Fruit fly (Drosophila melanogaster) whole organism, embryonic: ENCODE measurements around the gene HDAC4.

ENCODE experiments used
- Awh ChIP-seq: fragments of 200-800 bp; sonication (Bioruptor generic); IDR thresholded peaks from 2 replicates; pipeline ENCODE4, ENCODE4 v1.3.6; 2022; ENCODE audit warnings: missing biosample characterization, missing genetic modification characterization
- CG10147 ChIP-seq: fragments of 200-800 bp; sonication (Bioruptor generic); optimal IDR thresholded peaks from 2 replicates; lab custom pipeline; 2019; ENCODE audit warnings: missing biosample characterization, mild to moderate bottlenecking, missing genetic modification characterization, moderate library complexity
- CG10209 ChIP-seq: fragments of 200-800 bp; sonication (Bioruptor generic); optimal IDR thresholded peaks from 3 replicates; lab custom pipeline; 2017; ENCODE audit warnings: missing biosample characterization, mild to moderate bottlenecking, missing genetic modification characterization, missing genetic modification reagents
- CG11696 ChIP-seq: fragments of 200-800 bp; sonication (Bioruptor generic); IDR thresholded peaks from 2 replicates; pipeline ENCODE4 v1.3.6; 2022; ENCODE audit warnings: missing biosample characterization, missing genetic modification characterization
- CG11723 ChIP-seq: fragments of 200-800 bp; sonication (Bioruptor generic); optimal IDR thresholded peaks from 2 replicates; lab custom pipeline; 2017; ENCODE audit warnings: missing biosample characterization, mild to moderate bottlenecking, missing genetic modification characterization
- CG12236 ChIP-seq: fragments of 200-800 bp; sonication (Bioruptor generic); optimal IDR thresholded peaks from 2 replicates; lab custom pipeline; 2016; ENCODE audit warnings: missing biosample characterization, missing genetic modification characterization
- CG13296 ChIP-seq: fragments of 200-800 bp; sonication (Bioruptor generic); optimal IDR thresholded peaks from 3 replicates; lab custom pipeline; 2018; ENCODE audit warnings: missing biosample characterization, mild to moderate bottlenecking, missing genetic modification characterization
- CG13424 ChIP-seq: fragments of 200-800 bp; sonication (Bioruptor generic); optimal IDR thresholded peaks from 2 replicates; lab custom pipeline; 2019; ENCODE audit warnings: missing biosample characterization, mild to moderate bottlenecking, missing genetic modification characterization, moderate library complexity
- CG14667 ChIP-seq: fragments of 200-800 bp; sonication (Bioruptor generic); IDR thresholded peaks from 2 replicates; pipeline ENCODE4 v1.3.6; 2022; ENCODE audit warnings: missing biosample characterization, missing genetic modification characterization
- CG15073 ChIP-seq: fragments of 200-800 bp; sonication (Bioruptor generic); optimal IDR thresholded peaks from 2 replicates; lab custom pipeline; 2016; ENCODE audit warnings: missing biosample characterization, missing genetic modification characterization
- CG16815 ChIP-seq: fragments of 200-800 bp; sonication (Bioruptor generic); optimal IDR thresholded peaks from 3 replicates; lab custom pipeline; 2017; ENCODE audit warnings: missing biosample characterization, mild to moderate bottlenecking, missing genetic modification characterization
- CG17829 ChIP-seq: fragments of 200-800 bp; optimal IDR thresholded peaks from 2 replicates; lab custom pipeline; 2019; ENCODE audit warnings: missing biosample characterization, mild to moderate bottlenecking, missing genetic modification characterization, moderate library complexity
- CG31441 ChIP-seq: fragments of 200-800 bp; sonication (Bioruptor generic); IDR thresholded peaks from 2 replicates; pipeline ENCODE4 v1.3.6; 2022; ENCODE audit warnings: missing biosample characterization, missing genetic modification characterization
- CG34376 ChIP-seq: fragments of 200-800 bp; sonication (Bioruptor generic); optimal IDR thresholded peaks from 2 replicates; lab custom pipeline; 2018; ENCODE audit warnings: missing biosample characterization, mild to moderate bottlenecking, missing genetic modification characterization
- CG42726 ChIP-seq: fragments of 200-800 bp; sonication (Bioruptor generic); IDR thresholded peaks from 2 replicates; pipeline ENCODE4 v1.3.6; 2022; ENCODE audit warnings: missing biosample characterization, missing genetic modification characterization; ENCODE audit not compliant: partially characterized antibody
- CG7963 ChIP-seq: fragments of 200-800 bp; sonication (Bioruptor generic); IDR thresholded peaks from 3 replicates; pipeline ENCODE4 v1.3.6; 2022; ENCODE audit warnings: missing biosample characterization, missing genetic modification characterization; ENCODE audit not compliant: partially characterized antibody
- CG9876 ChIP-seq: fragments of 200-800 bp; sonication (Bioruptor generic); optimal IDR thresholded peaks from 2 replicates; lab custom pipeline; 2016; ENCODE audit warnings: missing biosample characterization, missing genetic modification characterization
- CrebB ChIP-seq: fragments of 200-800 bp; sonication (Bioruptor generic); optimal IDR thresholded peaks from 3 replicates; lab custom pipeline; 2018; ENCODE audit warnings: missing biosample characterization, mild to moderate bottlenecking, missing genetic modification characterization
- Dad ChIP-seq: fragments of 200-800 bp; sonication (Bioruptor generic); optimal IDR thresholded peaks from 3 replicates; lab custom pipeline; 2016; ENCODE audit warnings: missing biosample characterization, missing genetic modification characterization
- Dbx ChIP-seq: fragments of 200-800 bp; sonication (Bioruptor generic); IDR thresholded peaks from 3 replicates; pipeline ENCODE4 v1.3.6; 2022; ENCODE audit warnings: missing biosample characterization, missing genetic modification characterization
- Deaf1 ChIP-seq: fragments of 200-800 bp; optimal IDR thresholded peaks from 3 replicates; lab custom pipeline; 2019; ENCODE audit warnings: missing biosample characterization, mild to moderate bottlenecking, missing genetic modification characterization, moderate library complexity
- Doc3 ChIP-seq: fragments of 200-800 bp; sonication (Bioruptor generic); IDR thresholded peaks from 3 replicates; pipeline ENCODE4 v1.3.6; 2022; ENCODE audit warnings: missing biosample characterization, missing genetic modification characterization; ENCODE audit not compliant: partially characterized antibody
- ERR ChIP-seq: fragments of 200-800 bp; sonication (Bioruptor generic); optimal IDR thresholded peaks from 2 replicates; lab custom pipeline; 2016; ENCODE audit warnings: missing biosample characterization, missing genetic modification characterization
- MBD-R2 ChIP-seq: fragments of 200-800 bp; sonication (Bioruptor generic); IDR thresholded peaks from 2 replicates; pipeline ENCODE4 v1.3.6; 2022; ENCODE audit warnings: missing biosample characterization, missing genetic modification characterization
- Rfx ChIP-seq: fragments of 200-800 bp; sonication (Bioruptor generic); IDR thresholded peaks from 2 replicates; pipeline ENCODE4 v1.3.6; 2022; ENCODE audit warnings: missing biosample characterization, missing genetic modification characterization
- Sox100B ChIP-seq: fragments of 200-800 bp; sonication (Bioruptor generic); optimal IDR thresholded peaks from 3 replicates; lab custom pipeline; 2018; ENCODE audit warnings: missing biosample characterization, mild to moderate bottlenecking, missing genetic modification characterization
- Tbp ChIP-seq: fragments of >200 bp; optimal IDR thresholded peaks from 2 replicates; lab custom pipeline; 2018; ENCODE audit warnings: missing biosample characterization, missing genetic modification characterization
- Trl ChIP-seq, 3 experiments: fragments of >200 bp in 2 of 3; fragments of 200-800 bp in 1 of 3; sonication (Bioruptor generic) in 1 of 3; optimal IDR thresholded peaks; 2 replicates in 1 of 3; 3 replicates in 2 of 3; lab custom pipeline; 2016 to 2017; ENCODE audit warnings: missing biosample characterization in 1 of 3, missing genetic modification characterization in 1 of 3
- aop ChIP-seq: fragments of 200-800 bp; sonication (Bioruptor generic); IDR thresholded peaks from 2 replicates; pipeline ENCODE4 v1.3.6; 2022; ENCODE audit warnings: missing biosample characterization, missing genetic modification characterization
- ato ChIP-seq: fragments of 200-800 bp; sonication (Bioruptor generic); IDR thresholded peaks from 2 replicates; pipeline ENCODE4 v1.3.6; 2022; ENCODE audit warnings: missing biosample characterization, missing genetic modification characterization; ENCODE audit not compliant: partially characterized antibody
- chinmo ChIP-seq: fragments of 200-800 bp; sonication (Bioruptor generic); IDR thresholded peaks from 4 replicates; pipeline ENCODE4 v1.3.6; 2022; ENCODE audit warnings: missing biosample characterization, missing genetic modification characterization; ENCODE audit not compliant: partially characterized antibody
- dan ChIP-seq: fragments of 200-800 bp; sonication (Bioruptor generic); IDR thresholded peaks from 2 replicates; pipeline ENCODE4 v1.3.6; 2022; ENCODE audit warnings: missing biosample characterization, missing genetic modification characterization
- dmrt11E ChIP-seq: fragments of 200-800 bp; sonication (Bioruptor generic); optimal IDR thresholded peaks from 3 replicates; lab custom pipeline; 2018; ENCODE audit warnings: missing biosample characterization, mild to moderate bottlenecking, missing genetic modification characterization, moderate library complexity
- dysf ChIP-seq: fragments of 200-800 bp; sonication (Bioruptor generic); IDR thresholded peaks from 3 replicates; pipeline ENCODE4 v1.3.6; 2022; ENCODE audit warnings: missing biosample characterization, missing genetic modification characterization
- emc ChIP-seq: fragments of 200-800 bp; sonication (Bioruptor generic); optimal IDR thresholded peaks from 2 replicates; lab custom pipeline; 2016; ENCODE audit warnings: missing biosample characterization, missing genetic modification characterization
- esg ChIP-seq: fragments of 200-800 bp; sonication (Bioruptor generic); conservative IDR thresholded peaks from 2 replicates; pipeline ENCODE4 v1.3.6; 2022; ENCODE audit warnings: missing biosample characterization, missing genetic modification characterization
- eve ChIP-seq, 2 experiments: fragments of >200 bp; optimal IDR thresholded peaks; 2 replicates each; lab custom pipeline; 2017; ENCODE audit warnings: missing biosample characterization in 2 of 2, missing genetic modification characterization in 2 of 2
- hbn ChIP-seq: fragments of 200-800 bp; sonication (Bioruptor generic); IDR thresholded peaks from 2 replicates; pipeline ENCODE4 v1.3.6; 2022; ENCODE audit warnings: missing biosample characterization, missing genetic modification characterization; ENCODE audit not compliant: partially characterized antibody
- her ChIP-seq: fragments of 200-800 bp; sonication (Bioruptor generic); optimal IDR thresholded peaks from 2 replicates; lab custom pipeline; 2016; ENCODE audit warnings: missing biosample characterization, missing genetic modification characterization
- hkb ChIP-seq, 2 experiments: fragments of 200-800 bp in 1 of 2; fragments of >200 bp in 1 of 2; sonication (Bioruptor generic) in 1 of 2; IDR thresholded peaks in 1 of 2; optimal IDR thresholded peaks in 1 of 2; 2 replicates each; pipeline versions ENCODE4 v1.3.6 to Lab custom; 2017 to 2022; ENCODE audit warnings: missing biosample characterization in 1 of 2, missing genetic modification characterization in 1 of 2
- nom ChIP-seq: fragments of 200-800 bp; sonication (Bioruptor generic); optimal IDR thresholded peaks from 2 replicates; lab custom pipeline; 2017; ENCODE audit warnings: missing biosample characterization, missing genetic modification characterization, mild to moderate bottlenecking, moderate library complexity, missing genetic modification reagents
- org-1 ChIP-seq: fragments of 200-800 bp; sonication (Bioruptor generic); optimal IDR thresholded peaks from 2 replicates; lab custom pipeline; 2017; ENCODE audit warnings: missing biosample characterization, missing genetic modification characterization
- pfk ChIP-seq: fragments of 200-800 bp; sonication (Bioruptor generic); optimal IDR thresholded peaks from 2 replicates; lab custom pipeline; 2018; ENCODE audit warnings: missing biosample characterization, mild to moderate bottlenecking, missing genetic modification characterization, moderate library complexity
- rib ChIP-seq: fragments of 200-800 bp; sonication (Bioruptor generic); IDR thresholded peaks from 2 replicates; pipeline ENCODE4 v1.3.6; 2022; ENCODE audit warnings: missing biosample characterization, missing genetic modification characterization
- sens-2 ChIP-seq: fragments of 200-800 bp; sonication (Bioruptor generic); IDR thresholded peaks from 2 replicates; pipeline ENCODE4 v1.3.6; 2022; ENCODE audit warnings: missing biosample characterization, missing genetic modification characterization
- sisA ChIP-seq: fragments of 200-800 bp; sonication (Bioruptor generic); IDR thresholded peaks from 2 replicates; pipeline ENCODE4 v1.3.6; 2022; ENCODE audit warnings: missing biosample characterization, missing genetic modification characterization
- usp ChIP-seq: fragments of >200 bp; optimal IDR thresholded peaks from 2 replicates; lab custom pipeline; 2017; ENCODE audit warnings: missing biosample characterization, missing genetic modification characterization
- vvl ChIP-seq: fragments of 200-800 bp; sonication (Bioruptor generic); IDR thresholded peaks from 2 replicates; pipeline ENCODE4 v1.3.6; 2022; ENCODE audit warnings: missing biosample characterization, missing genetic modification characterization
- zfh2 ChIP-seq: fragments of 200-800 bp; sonication (Bioruptor generic); optimal IDR thresholded peaks from 2 replicates; lab custom pipeline; 2016; ENCODE audit warnings: missing biosample characterization, missing genetic modification characterization

HDAC4 gene

DNA sequence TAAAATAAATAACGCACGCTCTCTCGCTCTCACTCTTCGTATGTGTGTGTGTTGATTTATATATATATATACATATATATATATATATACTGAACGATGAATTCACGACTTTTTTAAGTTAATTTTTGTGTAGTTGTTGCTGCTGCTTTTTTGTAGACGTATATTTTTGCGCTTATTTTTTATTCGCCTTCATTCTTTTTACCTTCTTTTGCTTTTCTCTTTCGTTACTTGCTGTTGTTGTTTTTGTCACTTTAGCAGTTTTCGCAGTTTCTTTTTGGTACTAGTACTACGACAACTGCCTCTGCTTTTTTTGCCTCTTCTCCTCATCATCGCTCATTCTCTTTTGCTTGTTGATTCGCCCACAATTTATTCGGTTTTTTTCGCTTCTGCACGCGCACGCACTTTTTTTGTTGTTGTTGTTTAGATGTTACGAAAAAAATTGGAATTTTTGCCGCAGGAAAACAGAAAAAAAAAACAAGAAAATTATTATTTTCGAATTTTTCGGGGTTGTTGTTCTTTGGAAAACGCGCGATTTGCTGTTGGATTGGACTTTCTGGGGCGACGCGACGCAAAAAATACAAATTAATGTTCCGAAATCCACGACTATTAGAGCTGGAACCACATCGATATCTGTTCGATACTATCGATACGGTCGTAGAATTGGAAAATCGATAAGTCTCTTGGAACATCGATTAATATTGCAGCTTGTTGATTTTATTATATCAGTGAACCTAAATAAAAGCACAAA lies at the start of gene HDAC4, which contains the start of gene CG15743 (continued):
- TF ChIP-seq nom (GFP tag; lab: Kevin White, UChicago): peak; percentile 37
- TF ChIP-seq ato (GFP tag; lab: Robert Waterston, UW): peak; percentile 80
- TF ChIP-seq CG42726 (GFP tag; lab: Robert Waterston, UW): peak; percentile 64; the same call in 1 of the 2 replicates
- TF ChIP-seq CG11696 (GFP tag; lab: Robert Waterston, UW): no peak
- no peak for TF ChIP-seq Trl (optimal IDR thresholded peaks at IDR 0.05; lab: Kevin White, UChicago)
- TF ChIP-seq Trl (GFP tag; optimal IDR thresholded peaks at IDR 0.05; lab: Kevin White, UChicago): no peak
- TF ChIP-seq sens-2 (GFP tag; lab: Robert Waterston, UW): no peak
- no peak for TF ChIP-seq dysf (GFP tag; lab: Robert Waterston, UW)
- no peak for TF ChIP-seq CG10147 (GFP tag; lab: Kevin White, UChicago)
- TF ChIP-seq CG15073: no peak
- TF ChIP-seq Awh (GFP tag; lab: Robert Waterston, UW): no peak
- TF ChIP-seq dmrt11E (tag; lab: Kevin White, UChicago): no peak
- peak; percentile 82; the same call in 1 of the 4 replicates for TF ChIP-seq chinmo (GFP tag; lab: Robert Waterston, UW)
- no peak for TF ChIP-seq MBD-R2 (GFP tag; lab: Robert Waterston, UW)
- peak; percentile 37 for TF ChIP-seq CG34376 (GFP tag; lab: Kevin White, UChicago)
- no peak for TF ChIP-seq CrebB (tag; lab: Kevin White, UChicago)
- TF ChIP-seq CG11723 (GFP tag; lab: Kevin White, UChicago): no peak
- no peak for TF ChIP-seq CG31441
- peak; percentile 85 for TF ChIP-seq Doc3 (GFP tag; lab: Robert Waterston, UW)
- TF ChIP-seq eve (GFP tag; optimal IDR thresholded peaks at IDR 0.05; lab: Kevin White, UChicago): no peak
- TF ChIP-seq CG7963 (GFP tag; lab: Robert Waterston, UW): peak; percentile 81
- TF ChIP-seq ERR (GFP tag; lab: Kevin White, UChicago): no peak
- TF ChIP-seq pfk (GFP tag; lab: Kevin White, UChicago): no peak
- no peak for TF ChIP-seq Tbp (GFP tag; lab: Kevin White, UChicago)
- TF ChIP-seq emc (GFP tag; lab: Kevin White, UChicago): no peak
- no peak for TF ChIP-seq sisA
- no peak for TF ChIP-seq CG10209 (GFP tag; lab: Kevin White, UChicago)
- TF ChIP-seq CG16815: no peak
- no peak for TF ChIP-seq CG14667 (GFP tag; lab: Robert Waterston, UW)
- no peak for TF ChIP-seq hkb (optimal IDR thresholded peaks at IDR 0.05; lab: Kevin White, UChicago)
- no peak for TF ChIP-seq hkb (GFP tag; IDR thresholded peaks at IDR 0.05; lab: Robert Waterston, UW)
- TF ChIP-seq CG13296 (GFP tag; lab: Kevin White, UChicago): peak; percentile 20
- TF ChIP-seq dan: no peak
- TF ChIP-seq CG13424 (tag; lab: Kevin White, UChicago): no peak
- TF ChIP-seq vvl (GFP tag; lab: Robert Waterston, UW): peak; percentile 40; the same call in 1 of the 2 replicates
- TF ChIP-seq rib (GFP tag; lab: Robert Waterston, UW): 0 out of 2 replicates have a peak, but pooled peaks have one; percentile 33
- TF ChIP-seq hbn (GFP tag; lab: Robert Waterston, UW): peak; percentile 88
- no peak for TF ChIP-seq esg (GFP tag; lab: Robert Waterston, UW)
- peak; percentile 32 for TF ChIP-seq her (GFP tag; lab: Kevin White, UChicago)
- no peak for TF ChIP-seq usp
- TF ChIP-seq Sox100B (GFP tag; lab: Kevin White, UChicago): no peak
- TF ChIP-seq aop: no peak
- peak; percentile 35; the same call in 1 of the 3 replicates for TF ChIP-seq Dbx
- TF ChIP-seq CG12236 (GFP tag; lab: Kevin White, UChicago): no peak
- peak; percentile 19; the same call in 1 of the 2 replicates for TF ChIP-seq Rfx (GFP tag; lab: Robert Waterston, UW)
- TF ChIP-seq Dad (GFP tag; lab: Kevin White, UChicago): no peak
- no peak for TF ChIP-seq Deaf1 (tag; lab: Kevin White, UChicago)
- no peak for TF ChIP-seq zfh2 (GFP tag; lab: Kevin White, UChicago)
- TF ChIP-seq org-1 (GFP tag; lab: Kevin White, UChicago): no peak
- no peak for TF ChIP-seq CG9876 (GFP tag; lab: Kevin White, UChicago)
- TF ChIP-seq CG17829: no peak
